Worm (Caenorhabditis elegans) whole organism, early embryonic: ENCODE measurements around the gene M163.11.

Experiments used
- aly-1 ChIP-seq: sonication (generic microtip); optimal IDR thresholded peaks from 2 replicates; lab custom pipeline; 2016; ENCODE audit warnings: missing genetic modification characterization, missing compliant biosample characterization
- ama-1 ChIP-seq: fragments of 150-350 bp; optimal IDR thresholded peaks from 2 replicates; lab custom pipeline; 2014
- ceh-13 ChIP-seq: fragments of 200-800 bp; sonication (Bioruptor generic); optimal IDR thresholded peaks from 2 replicates; lab custom pipeline; 2018; ENCODE audit warnings: mild to moderate bottlenecking, missing genetic modification characterization, missing compliant biosample characterization
- hmbx-1 ChIP-seq: sonication (generic microtip); optimal IDR thresholded peaks from 2 replicates; lab custom pipeline; 2016; ENCODE audit warnings: mild to moderate bottlenecking, missing genetic modification characterization, missing compliant biosample characterization
- hmg-4 ChIP-seq: fragments of 200-800 bp; sonication (Bioruptor generic); optimal IDR thresholded peaks from 2 replicates; lab custom pipeline; 2018; ENCODE audit warnings: mild to moderate bottlenecking, missing genetic modification characterization, missing compliant biosample characterization
- tbx-11 ChIP-seq: fragments of 200-800 bp; sonication (Bioruptor generic); IDR thresholded peaks from 2 replicates; pipeline ENCODE4 v1.3.6; 2022; ENCODE audit warnings: missing genetic modification characterization, missing compliant biosample characterization

ce11 chrX:14487832-14488231 lies 8.7 kb downstream of the M163.11 start:
- no peak for TF ChIP-seq ama-1 (lab: Kevin White, UChicago)
- TF ChIP-seq aly-1 (tag; lab: Kevin White, UChicago): no peak
- no peak for TF ChIP-seq ceh-13
- TF ChIP-seq hmg-4 (GFP tag; lab: Kevin White, UChicago): no peak
- TF ChIP-seq tbx-11 (GFP tag; lab: Robert Waterston, UW): no peak
- no peak for TF ChIP-seq hmbx-1 (tag; lab: Kevin White, UChicago)
